Worm (Caenorhabditis elegans) whole organism, L1 larva: ENCODE data around the gene pygo-1.

Experiments used
- Y116A8C.19 ChIP-seq: sonication (generic microtip); optimal IDR thresholded peaks from 2 replicates; lab custom pipeline; 2016; ENCODE audit warnings: missing compliant biosample characterization, missing genetic modification characterization, borderline replicate concordance
- blmp-1 ChIP-seq: fragments of 150-350 bp; optimal IDR thresholded peaks from 2 replicates; lab custom pipeline; 2014; ENCODE audit warnings: missing biosample characterization, missing genetic modification characterization
- dpl-1 ChIP-seq, 3 experiments: fragments of 150-350 bp in 2 of 3; sonication (generic microtip) in 1 of 3; optimal IDR thresholded peaks; 2 replicates each; lab custom pipeline; 2014 to 2017; ENCODE audit warnings: missing biosample characterization in 3 of 3, missing genetic modification characterization in 3 of 3, missing genetic modification reagents in 3 of 3
- dsc-1 ChIP-seq: sonication (generic microtip); optimal IDR thresholded peaks from 2 replicates; lab custom pipeline; 2016; ENCODE audit warnings: mild to moderate bottlenecking, missing genetic modification characterization, missing compliant biosample characterization
- efl-1 ChIP-seq, 4 experiments: fragments of 150-350 bp; optimal IDR thresholded peaks in 3 of 4; peaks in 1 of 4; 1 replicate in 1 of 4; 2 replicates in 3 of 4; lab custom pipeline; 2014; ENCODE audit warnings: missing biosample characterization in 2 of 4, missing genetic modification characterization in 2 of 4, missing genetic modification reagents in 2 of 4
- efl-3 ChIP-seq: fragments of 200-800 bp; sonication (Bioruptor generic); optimal IDR thresholded peaks from 2 replicates; lab custom pipeline; 2018; ENCODE audit warnings: mild to moderate bottlenecking, missing genetic modification characterization, missing compliant biosample characterization
- elt-2 ChIP-seq: sonication (generic microtip); optimal IDR thresholded peaks from 2 replicates; lab custom pipeline; 2016; ENCODE audit warnings: missing genetic modification characterization, mild to moderate bottlenecking, inconsistent platforms, missing compliant biosample characterization, missing genetic modification reagents
- elt-3 ChIP-seq, 6 experiments: fragments of 150-350 bp in 1 of 6; sonication (generic microtip); optimal IDR thresholded peaks; 2 replicates each; lab custom pipeline; 2017 to 2018; ENCODE audit warnings: missing biosample characterization in 6 of 6, missing genetic modification characterization in 6 of 6, inconsistent platforms in 1 of 6
- ets-5 ChIP-seq: fragments of 200-800 bp; sonication (Bioruptor generic); IDR thresholded peaks from 2 replicates; pipeline ENCODE4 v1.3.6; 2022; ENCODE audit warnings: missing genetic modification characterization, missing compliant biosample characterization
- fkh-8 ChIP-seq: sonication (generic microtip); optimal IDR thresholded peaks from 2 replicates; lab custom pipeline; 2016; ENCODE audit warnings: mild to moderate bottlenecking, missing genetic modification characterization, missing compliant biosample characterization
- fos-1 ChIP-seq: fragments of 150-350 bp; optimal IDR thresholded peaks from 2 replicates; lab custom pipeline; 2014; ENCODE audit warnings: missing biosample characterization, missing genetic modification characterization
- hpl-2 ChIP-seq: fragments of 150-350 bp; optimal IDR thresholded peaks from 2 replicates; lab custom pipeline; 2014; ENCODE audit warnings: missing biosample characterization, missing genetic modification reagents, missing genetic modification characterization
- isw-1 ChIP-seq: fragments of 200-800 bp; sonication (Bioruptor generic); IDR thresholded peaks from 2 replicates; pipeline ENCODE4 v1.3.6; 2022; ENCODE audit warnings: missing genetic modification characterization, missing compliant biosample characterization
- jun-1 ChIP-seq: fragments of 150-350 bp; optimal IDR thresholded peaks from 2 replicates; lab custom pipeline; 2014; ENCODE audit warnings: missing biosample characterization, missing genetic modification reagents, missing genetic modification characterization
- lin-14 ChIP-seq: fragments of 200-800 bp; sonication (Bioruptor generic); optimal IDR thresholded peaks from 2 replicates; lab custom pipeline; 2018; ENCODE audit warnings: mild to moderate bottlenecking, missing genetic modification characterization, moderate library complexity, missing compliant biosample characterization
- lin-35 ChIP-seq, 2 experiments: fragments of 150-350 bp; optimal IDR thresholded peaks; 2 replicates each; lab custom pipeline; 2014; ENCODE audit warnings: missing biosample characterization in 2 of 2, missing genetic modification characterization in 2 of 2, missing genetic modification reagents in 2 of 2
- lir-3 ChIP-seq: sonication (generic microtip); optimal IDR thresholded peaks from 2 replicates; lab custom pipeline; 2016; ENCODE audit warnings: mild to moderate bottlenecking, missing genetic modification characterization, moderate library complexity, missing compliant biosample characterization; ENCODE audit not compliant: poor library complexity
- lsy-2 ChIP-seq, 2 experiments: fragments of 150-350 bp; optimal IDR thresholded peaks; 2 replicates each; lab custom pipeline; 2014; ENCODE audit warnings: missing biosample characterization in 2 of 2, missing genetic modification characterization in 2 of 2
- mep-1 ChIP-seq: fragments of 150-350 bp; optimal IDR thresholded peaks from 2 replicates; lab custom pipeline; 2014; ENCODE audit warnings: missing biosample characterization, missing genetic modification characterization
- nhr-47 ChIP-seq: sonication (generic microtip); optimal IDR thresholded peaks from 2 replicates; lab custom pipeline; 2016; ENCODE audit warnings: mild to moderate bottlenecking, missing genetic modification characterization, moderate library complexity, missing compliant biosample characterization
- nhr-71 ChIP-seq: sonication (generic microtip); optimal IDR thresholded peaks from 2 replicates; lab custom pipeline; 2016; ENCODE audit warnings: mild to moderate bottlenecking, missing genetic modification characterization, moderate library complexity, missing compliant biosample characterization
- nhr-85 ChIP-seq: sonication (generic microtip); peaks from one replicate; lab custom pipeline; 2016; ENCODE audit warnings: missing genetic modification characterization, inconsistent platforms, missing compliant biosample characterization
- pag-3 ChIP-seq: sonication (generic microtip); optimal IDR thresholded peaks from 2 replicates; lab custom pipeline; 2017; ENCODE audit warnings: missing genetic modification characterization, mild to moderate bottlenecking, missing compliant biosample characterization, antibody characterized with exemption, borderline replicate concordance; ENCODE audit not compliant: insufficient read depth
- snu-23 ChIP-seq: sonication (generic microtip); optimal IDR thresholded peaks from 2 replicates; lab custom pipeline; 2016; ENCODE audit warnings: missing genetic modification characterization, missing compliant biosample characterization
- sup-37 ChIP-seq: fragments of 200-800 bp; sonication (Bioruptor generic); optimal IDR thresholded peaks from 2 replicates; lab custom pipeline; 2018; ENCODE audit warnings: mild to moderate bottlenecking, missing genetic modification characterization, missing compliant biosample characterization
- swsn-7 ChIP-seq: sonication (generic microtip); optimal IDR thresholded peaks from 2 replicates; lab custom pipeline; 2016; ENCODE audit warnings: missing genetic modification characterization, missing compliant biosample characterization
- tbx-2 ChIP-seq: sonication (generic microtip); optimal IDR thresholded peaks from 2 replicates; lab custom pipeline; 2016; ENCODE audit warnings: missing genetic modification characterization, missing compliant biosample characterization
- unc-130 ChIP-seq: fragments of 150-350 bp; optimal IDR thresholded peaks from 2 replicates; lab custom pipeline; 2017; ENCODE audit warnings: missing biosample characterization, missing genetic modification characterization, inconsistent platforms
- unc-86 ChIP-seq: sonication (generic microtip); optimal IDR thresholded peaks from 2 replicates; lab custom pipeline; 2016; ENCODE audit warnings: missing genetic modification characterization, missing compliant biosample characterization
- xbp-1 ChIP-seq: sonication (generic microtip); optimal IDR thresholded peaks from 2 replicates; lab custom pipeline; 2016; ENCODE audit warnings: missing genetic modification characterization, missing compliant biosample characterization
- zag-1 ChIP-seq: fragments of 150-350 bp; optimal IDR thresholded peaks from 2 replicates; lab custom pipeline; 2014; ENCODE audit warnings: missing biosample characterization, missing genetic modification characterization
- ztf-11 ChIP-seq, 2 experiments: sonication (generic microtip); optimal IDR thresholded peaks; 2 replicates each; lab custom pipeline; 2016 to 2017; ENCODE audit warnings: missing genetic modification characterization in 2 of 2, missing biosample characterization in 1 of 2, missing compliant biosample characterization in 1 of 2
- ztf-4 ChIP-seq: fragments of 150-350 bp; optimal IDR thresholded peaks from 2 replicates; lab custom pipeline; 2014; ENCODE audit warnings: missing biosample characterization, missing genetic modification characterization

Gene pygo-1

ce11 chrIV:5131781-5132180 is 48.7 kb downstream of the pygo-1 start (continued):
- peak; percentile 3 for TF ChIP-seq lin-14
- TF ChIP-seq unc-86 = no peak
- TF ChIP-seq unc-130 (tag; lab: Kevin White, UChicago) = no peak

- TF ChIP-seq sup-37 (GFP tag; lab: Kevin White, UChicago) = no peak
- TF ChIP-seq blmp-1 (tag; lab: Kevin White, UChicago) = peak; percentile 92
- TF ChIP-seq hpl-2 (GFP tag; lab: Kevin White, UChicago) = no peak
- TF ChIP-seq fkh-8 = no peak
- TF ChIP-seq lin-14 = peak; percentile 70
- TF ChIP-seq efl-1 (optimal IDR thresholded peaks at IDR 0.05; lab: Kevin White, UChicago) = no peak
- TF ChIP-seq efl-1 (GFP tag; optimal IDR thresholded peaks at IDR 0.05 in 1 of 2; lab: Kevin White, UChicago) = peak in 1 of 2 experiments; percentile 90
- peak; percentile 53 for TF ChIP-seq nhr-71 (tag; lab: Kevin White, UChicago)
- peak in 2 of 6 experiments; percentile 26 to 36 for TF ChIP-seq elt-3 (tag; optimal IDR thresholded peaks at IDR 0.05; lab: Kevin White, UChicago)
- peak; percentile 28 for TF ChIP-seq nhr-47
- peak in 1 of 3 experiments; percentile 20 for TF ChIP-seq dpl-1 (GFP tag; optimal IDR thresholded peaks at IDR 0.05; lab: Kevin White, UChicago)
- peak; percentile 4 for TF ChIP-seq pag-3 (tag; lab: Kevin White, UChicago)
- TF ChIP-seq ets-5 (GFP tag; lab: Robert Waterston, UW) = no peak
- TF ChIP-seq dsc-1 (tag; lab: Kevin White, UChicago) = peak; percentile 33
- TF ChIP-seq elt-2 (tag; lab: Kevin White, UChicago) = no peak
- peak; percentile 11 to 34 for TF ChIP-seq lin-35 (GFP tag; optimal IDR thresholded peaks at IDR 0.05; lab: Kevin White, UChicago)
- TF ChIP-seq mep-1 (tag; lab: Kevin White, UChicago) = peak; percentile 11
- peak in 1 of 2 experiments; percentile 16 for TF ChIP-seq ztf-11 (tag; optimal IDR thresholded peaks at IDR 0.05; lab: Kevin White, UChicago)
- peak; percentile 15 to 53 for TF ChIP-seq lsy-2 (tag; optimal IDR thresholded peaks at IDR 0.05; lab: Kevin White, UChicago)
- no peak for TF ChIP-seq zag-1
- TF ChIP-seq snu-23 (GFP tag; lab: Kevin White, UChicago) = peak; percentile 31
- TF ChIP-seq swsn-7 (tag; lab: Kevin White, UChicago) = no peak
These were observed 50.8 kb downstream of the pygo-1 start for ce11 chrIV:5133791-5134370.

ce11 chrIV:5134798-5135197 is 51.7 kb downstream of the pygo-1 start:
- TF ChIP-seq ztf-4 (no peak), efl-3 (no peak), fos-1 (tag; lab: Kevin White, UChicago) (peak; percentile 59), Y116A8C.19 (no peak), lir-3 (tag; lab: Kevin White, UChicago) (no peak), isw-1 (no peak), elt-3 (tag; optimal IDR thresholded peaks at IDR 0.05; lab: Kevin White, UChicago) (no peak), tbx-2 (no peak), lin-35 (GFP tag; optimal IDR thresholded peaks at IDR 0.05; lab: Kevin White, UChicago) (peak; percentile 5 to 16), xbp-1 (tag; lab: Kevin White, UChicago) (no peak), lin-14 (peak; percentile 59), nhr-85 (tag; lab: Kevin White, UChicago) (peak; percentile 57), blmp-1 (tag; lab: Kevin White, UChicago) (peak; percentile 22), jun-1 (tag; lab: Kevin White, UChicago) (no peak)
